Fruit fly (Drosophila melanogaster): Measurements from ENCODE around the gene timeout.

DNA sequence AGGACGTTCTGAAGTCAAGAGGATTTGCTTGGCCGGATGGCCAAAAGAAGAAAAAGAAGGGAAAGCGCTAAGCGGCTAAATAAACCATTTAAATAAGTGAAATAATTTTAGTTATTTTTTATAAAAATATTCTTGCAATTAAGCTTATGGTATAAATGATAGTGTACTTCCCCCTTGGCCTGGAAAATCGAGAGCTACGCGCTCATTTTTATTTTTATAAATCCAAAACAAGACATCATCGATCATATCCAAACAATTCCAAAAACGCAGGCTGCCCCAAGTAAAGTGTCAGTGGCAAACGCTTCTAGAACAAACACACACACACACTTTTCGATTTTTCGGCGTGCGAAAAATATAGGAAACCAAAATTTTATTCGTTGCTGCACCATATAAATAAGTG is 44.0 kb upstream of the timeout start, which contains the start of gene Hsc70-2:
- no peak for TF ChIP-seq Sin3A (optimal IDR thresholded peaks at IDR 0.05)
- no peak for TF ChIP-seq h (optimal IDR thresholded peaks at IDR 0.05)

Measured in Kc167 (cell line).